Fruit fly (Drosophila melanogaster) whole organism, embryonic: ENCODE results near the gene dlp.

Experiments used
- Ada2b ChIP-seq: fragments of 200-800 bp; sonication (Bioruptor generic); IDR thresholded peaks from 2 replicates; pipeline ENCODE4 v1.3.6; 2022; ENCODE audit warnings: missing biosample characterization, missing genetic modification characterization
- B-H1 ChIP-seq: fragments of 200-800 bp; sonication (Bioruptor generic); IDR thresholded peaks from 3 replicates; pipeline ENCODE4 v1.3.6; 2022; ENCODE audit warnings: missing biosample characterization, missing genetic modification characterization
- CG10147 ChIP-seq: fragments of 200-800 bp; sonication (Bioruptor generic); optimal IDR thresholded peaks from 2 replicates; lab custom pipeline; 2019; ENCODE audit warnings: missing biosample characterization, mild to moderate bottlenecking, missing genetic modification characterization, moderate library complexity
- CG11560 ChIP-seq: fragments of 200-800 bp; sonication (Bioruptor generic); IDR thresholded peaks from 3 replicates; pipeline ENCODE4 v1.3.6; 2022; ENCODE audit warnings: missing biosample characterization, missing genetic modification characterization
- CG12744 ChIP-seq: fragments of 200-800 bp; sonication (Bioruptor generic); optimal IDR thresholded peaks from 2 replicates; lab custom pipeline; 2016; ENCODE audit warnings: missing biosample characterization, missing genetic modification characterization
- CG12769 ChIP-seq: fragments of 200-800 bp; sonication (Bioruptor generic); optimal IDR thresholded peaks from 2 replicates; lab custom pipeline; 2019; ENCODE audit warnings: missing biosample characterization, mild to moderate bottlenecking, missing genetic modification characterization, moderate library complexity
- CG12942 ChIP-seq: fragments of 200-800 bp; sonication (Bioruptor generic); optimal IDR thresholded peaks from 3 replicates; lab custom pipeline; 2016; ENCODE audit warnings: missing biosample characterization, missing genetic modification characterization
- CG13894 ChIP-seq: fragments of 200-800 bp; sonication (Bioruptor generic); optimal IDR thresholded peaks from 3 replicates; lab custom pipeline; 2018; ENCODE audit warnings: missing biosample characterization, mild to moderate bottlenecking, missing genetic modification characterization, moderate library complexity
- CG14050 ChIP-seq: fragments of 200-800 bp; sonication (Bioruptor generic); IDR thresholded peaks from 3 replicates; pipeline ENCODE4 v1.3.6; 2022; ENCODE audit warnings: missing biosample characterization, missing genetic modification characterization
- CG14441 ChIP-seq: fragments of 200-800 bp; sonication (Bioruptor generic); IDR thresholded peaks from 2 replicates; pipeline ENCODE4 v1.3.6; 2022; ENCODE audit warnings: missing biosample characterization, missing genetic modification characterization
- CG15011 ChIP-seq: fragments of 200-800 bp; sonication (Bioruptor generic); optimal IDR thresholded peaks from 3 replicates; lab custom pipeline; 2018; ENCODE audit warnings: missing biosample characterization, mild to moderate bottlenecking, missing genetic modification characterization
- CG17359 ChIP-seq: fragments of 200-800 bp; sonication (Bioruptor generic); optimal IDR thresholded peaks from 3 replicates; lab custom pipeline; 2018; ENCODE audit warnings: missing biosample characterization, mild to moderate bottlenecking, missing genetic modification characterization, moderate library complexity
- CG17612 ChIP-seq: fragments of 200-800 bp; sonication (Bioruptor generic); IDR thresholded peaks from 2 replicates; pipeline ENCODE4 v1.3.6; 2022; ENCODE audit warnings: missing biosample characterization, missing genetic modification characterization
- CG17802 ChIP-seq: fragments of 200-800 bp; sonication (Bioruptor generic); optimal IDR thresholded peaks from 2 replicates; lab custom pipeline; 2018; ENCODE audit warnings: missing biosample characterization, mild to moderate bottlenecking, missing genetic modification characterization, moderate library complexity
- CG31365 ChIP-seq: fragments of 200-800 bp; sonication (Bioruptor generic); optimal IDR thresholded peaks from 2 replicates; lab custom pipeline; 2018; ENCODE audit warnings: missing biosample characterization, mild to moderate bottlenecking, missing genetic modification characterization
- CG32532 ChIP-seq: fragments of 200-800 bp; sonication (Bioruptor generic); IDR thresholded peaks from 2 replicates; pipeline ENCODE4 v1.3.6; 2022; ENCODE audit warnings: missing biosample characterization, missing genetic modification characterization
- CG4424 ChIP-seq: fragments of 200-800 bp; sonication (Bioruptor generic); optimal IDR thresholded peaks from 3 replicates; lab custom pipeline; 2016; ENCODE audit warnings: missing biosample characterization, missing genetic modification characterization
- CG4707 ChIP-seq: fragments of 200-800 bp; sonication (Bioruptor generic); optimal IDR thresholded peaks from 2 replicates; lab custom pipeline; 2018; ENCODE audit warnings: missing biosample characterization, mild to moderate bottlenecking, missing genetic modification characterization, moderate library complexity
- CG6654 ChIP-seq: fragments of 200-800 bp; sonication (Bioruptor generic); optimal IDR thresholded peaks from 2 replicates; lab custom pipeline; 2017; ENCODE audit warnings: missing biosample characterization, mild to moderate bottlenecking, missing genetic modification characterization
- CG8765 ChIP-seq: fragments of 200-800 bp; sonication (Bioruptor generic); IDR thresholded peaks from 2 replicates; pipeline ENCODE4 v1.3.6; 2022; ENCODE audit warnings: missing biosample characterization, missing genetic modification characterization
- CG9797 ChIP-seq: fragments of 200-800 bp; sonication (Bioruptor generic); optimal IDR thresholded peaks from 3 replicates; lab custom pipeline; 2018; ENCODE audit warnings: missing biosample characterization, mild to moderate bottlenecking, missing genetic modification characterization
- Chrac-16 ChIP-seq: fragments of 200-800 bp; sonication (Bioruptor generic); optimal IDR thresholded peaks from 3 replicates; lab custom pipeline; 2016; ENCODE audit warnings: missing biosample characterization, missing genetic modification characterization
- CrebB ChIP-seq: fragments of 200-800 bp; sonication (Bioruptor generic); optimal IDR thresholded peaks from 3 replicates; lab custom pipeline; 2018; ENCODE audit warnings: missing biosample characterization, mild to moderate bottlenecking, missing genetic modification characterization
- H15 ChIP-seq: fragments of 200-800 bp; sonication (Bioruptor generic); IDR thresholded peaks from 3 replicates; pipeline ENCODE4 v1.3.6; 2022; ENCODE audit warnings: missing biosample characterization, missing genetic modification characterization
- NC2α ChIP-seq: fragments of 200-800 bp; sonication (Bioruptor generic); optimal IDR thresholded peaks from 2 replicates; lab custom pipeline; 2016; ENCODE audit warnings: missing biosample characterization, missing genetic modification characterization
- Six4 ChIP-seq: fragments of 200-800 bp; sonication (Bioruptor generic); optimal IDR thresholded peaks from 2 replicates; lab custom pipeline; 2016; ENCODE audit warnings: missing biosample characterization, missing genetic modification characterization
- Sry-β ChIP-seq: fragments of 200-800 bp; sonication (Bioruptor generic); optimal IDR thresholded peaks from 2 replicates; lab custom pipeline; 2018; ENCODE audit warnings: missing biosample characterization, mild to moderate bottlenecking, missing genetic modification characterization, moderate library complexity
- Taf1 ChIP-seq: fragments of 200-800 bp; sonication (Bioruptor generic); IDR thresholded peaks from 2 replicates; pipeline ENCODE4 v1.3.6; 2022; ENCODE audit warnings: missing biosample characterization, missing genetic modification characterization
- Usf ChIP-seq: fragments of 200-800 bp; sonication (Bioruptor generic); optimal IDR thresholded peaks from 2 replicates; lab custom pipeline; 2017; ENCODE audit warnings: missing genotype, missing biosample characterization, missing genetic modification characterization
- bbx ChIP-seq: fragments of 200-800 bp; sonication (Bioruptor generic); IDR thresholded peaks from 2 replicates; pipeline ENCODE4 v1.3.6; 2022; ENCODE audit warnings: missing biosample characterization, missing genetic modification characterization; ENCODE audit not compliant: partially characterized antibody
- bsh ChIP-seq, 2 experiments: fragments of 200-800 bp; sonication (Bioruptor generic); optimal IDR thresholded peaks; 2 replicates each; lab custom pipeline; 2017 to 2018; ENCODE audit warnings: mild to moderate bottlenecking in 2 of 2, missing biosample characterization in 2 of 2, missing genetic modification characterization in 2 of 2, moderate library complexity in 1 of 2
- caup ChIP-seq: fragments of 200-800 bp; sonication (Bioruptor generic); optimal IDR thresholded peaks from 3 replicates; lab custom pipeline; 2017; ENCODE audit warnings: missing biosample characterization, mild to moderate bottlenecking, missing genetic modification characterization, moderate library complexity; ENCODE audit not compliant: severe bottlenecking
- dmrt99B ChIP-seq: fragments of 200-800 bp; sonication (Bioruptor generic); optimal IDR thresholded peaks from 2 replicates; lab custom pipeline; 2018; ENCODE audit warnings: missing biosample characterization, mild to moderate bottlenecking, missing genetic modification characterization, moderate library complexity
- eyg ChIP-seq: fragments of 200-800 bp; sonication (Bioruptor generic); optimal IDR thresholded peaks from 3 replicates; lab custom pipeline; 2016; ENCODE audit warnings: missing biosample characterization, missing genetic modification characterization
- fd3F ChIP-seq: fragments of 200-800 bp; sonication (Bioruptor generic); optimal IDR thresholded peaks from 2 replicates; lab custom pipeline; 2018; ENCODE audit warnings: missing biosample characterization, mild to moderate bottlenecking, missing genetic modification characterization, moderate library complexity
- ftz-f1 ChIP-seq: fragments of 200-800 bp; sonication (Bioruptor generic); optimal IDR thresholded peaks from 2 replicates; lab custom pipeline; 2016; ENCODE audit warnings: missing biosample characterization, missing genetic modification characterization
- lola ChIP-seq, 3 experiments: fragments of >200 bp in 2 of 3; fragments of 200-800 bp in 1 of 3; sonication (Bioruptor generic) in 1 of 3; optimal IDR thresholded peaks; 2 replicates each; lab custom pipeline; 2017 to 2019; ENCODE audit warnings: missing biosample characterization in 3 of 3, missing genetic modification characterization in 3 of 3, mild to moderate bottlenecking in 1 of 3, moderate library complexity in 1 of 3
- nerfin-1 ChIP-seq: fragments of 200-800 bp; sonication (Bioruptor generic); optimal IDR thresholded peaks from 3 replicates; lab custom pipeline; 2019; ENCODE audit warnings: missing biosample characterization, mild to moderate bottlenecking, missing genetic modification characterization, moderate library complexity
- nom ChIP-seq: fragments of 200-800 bp; sonication (Bioruptor generic); optimal IDR thresholded peaks from 2 replicates; lab custom pipeline; 2017; ENCODE audit warnings: missing biosample characterization, missing genetic modification characterization, mild to moderate bottlenecking, moderate library complexity, missing genetic modification reagents
- onecut ChIP-seq: fragments of 200-800 bp; sonication (Bioruptor generic); IDR thresholded peaks from 2 replicates; pipeline ENCODE4 v1.3.6; 2022; ENCODE audit warnings: missing biosample characterization, missing genetic modification characterization
- peb ChIP-seq: fragments of 200-800 bp; sonication (Bioruptor generic); IDR thresholded peaks from 2 replicates; pipeline ENCODE4 v1.3.6; 2022; ENCODE audit warnings: missing biosample characterization, missing genetic modification characterization
- rib ChIP-seq: fragments of 200-800 bp; sonication (Bioruptor generic); IDR thresholded peaks from 2 replicates; pipeline ENCODE4 v1.3.6; 2022; ENCODE audit warnings: missing biosample characterization, missing genetic modification characterization
- ro ChIP-seq: fragments of 200-800 bp; sonication (Bioruptor generic); IDR thresholded peaks from 2 replicates; pipeline ENCODE4 v1.3.6; 2022; ENCODE audit warnings: missing biosample characterization, missing genetic modification characterization
- schlank ChIP-seq: fragments of 200-800 bp; sonication (Bioruptor generic); optimal IDR thresholded peaks from 2 replicates; lab custom pipeline; 2018; ENCODE audit warnings: missing biosample characterization, mild to moderate bottlenecking, missing genetic modification characterization
- sr ChIP-seq: fragments of 200-800 bp; sonication (Bioruptor generic); IDR thresholded peaks from 3 replicates; pipeline ENCODE4 v1.3.6; 2022; ENCODE audit warnings: missing biosample characterization, missing genetic modification characterization
- stwl ChIP-seq: fragments of 200-800 bp; sonication (Bioruptor generic); optimal IDR thresholded peaks from 3 replicates; lab custom pipeline; 2018; ENCODE audit warnings: missing biosample characterization, mild to moderate bottlenecking, missing genetic modification characterization, moderate library complexity
- tap ChIP-seq: fragments of 200-800 bp; optimal IDR thresholded peaks from 3 replicates; lab custom pipeline; 2019; ENCODE audit warnings: missing biosample characterization, mild to moderate bottlenecking, missing genetic modification characterization, moderate library complexity
- yki ChIP-seq: fragments of >200 bp; optimal IDR thresholded peaks from 3 replicates; lab custom pipeline; 2018
- zfh1 ChIP-seq: fragments of 200-800 bp; sonication (Bioruptor generic); IDR thresholded peaks from 3 replicates; pipeline ENCODE4 v1.3.6; 2022; ENCODE audit warnings: missing biosample characterization, missing genetic modification characterization

The dlp gene

dm6 chr3L:14661567-14662258 lies 29.3 kb downstream of the dlp start (continued):
- TF ChIP-seq CG32532 (peak; percentile 75), CG10147 (GFP tag; lab: Kevin White, UChicago) (peak; percentile 72), nom (GFP tag; lab: Kevin White, UChicago) (no peak), CrebB (tag; lab: Kevin White, UChicago) (peak; percentile 77), Taf1 (GFP tag; lab: Robert Waterston, UW) (peak; percentile 51; the same call in 1 of the 2 replicates), fd3F (GFP tag; lab: Kevin White, UChicago) (peak; percentile 71), CG4707 (GFP tag; lab: Kevin White, UChicago) (peak; percentile 26), stwl (tag; lab: Kevin White, UChicago) (no peak), ro (GFP tag; lab: Robert Waterston, UW) (peak; percentile 73), CG14441 (GFP tag; lab: Robert Waterston, UW) (peak; percentile 87), CG6654 (GFP tag; lab: Kevin White, UChicago) (no peak), Chrac-16 (peak; percentile 60), sr (GFP tag; lab: Robert Waterston, UW) (peak; percentile 68; the same call in 2 of the 3 replicates), CG17612 (GFP tag; lab: Robert Waterston, UW) (0 out of 2 replicates have a peak, but pooled peaks have one; percentile 16), yki (lab: Kevin White, UChicago) (no peak), zfh1 (GFP tag; lab: Robert Waterston, UW) (peak; percentile 90), rib (peak; percentile 66; the same call in 1 of the 2 replicates), Sry-β (GFP tag; lab: Kevin White, UChicago) (no peak), dmrt99B (tag; lab: Kevin White, UChicago) (peak; percentile 83), bbx (GFP tag; lab: Robert Waterston, UW) (no peak), CG8765 (GFP tag; lab: Robert Waterston, UW) (0 out of 2 replicates have a peak, but pooled peaks have one; percentile 33), CG11560 (tag; lab: Robert Waterston, UW) (peak; percentile 56; the same call in 1 of the 3 replicates), ftz-f1 (no peak), tap (tag; lab: Kevin White, UChicago) (peak; percentile 12), H15 (peak; percentile 81), CG9797 (GFP tag; lab: Kevin White, UChicago) (no peak), caup (GFP tag; lab: Kevin White, UChicago) (peak; percentile 76), CG31365 (peak; percentile 46), eyg (GFP tag; lab: Kevin White, UChicago) (peak; percentile 73), lola (GFP tag; optimal IDR thresholded peaks at IDR 0.05; lab: Kevin White, UChicago) (peak in 1 of 3 experiments; percentile 70), CG12942 (peak; percentile 58), Usf (GFP tag; lab: Kevin White, UChicago) (peak; percentile 19), CG12744 (GFP tag; lab: Kevin White, UChicago) (peak; percentile 69), CG14050 (peak; percentile 62), schlank (tag; lab: Kevin White, UChicago) (peak; percentile 37), CG15011 (GFP tag; lab: Kevin White, UChicago) (peak; percentile 50), CG17802 (tag; lab: Kevin White, UChicago) (peak; percentile 15), CG17359 (peak; percentile 89), CG13894 (tag; lab: Kevin White, UChicago) (peak; percentile 82), nerfin-1 (tag; lab: Kevin White, UChicago) (peak; percentile 79), B-H1 (GFP tag; lab: Robert Waterston, UW) (peak; percentile 67), CG12769 (tag; lab: Kevin White, UChicago) (peak; percentile 78), onecut (GFP tag; lab: Robert Waterston, UW) (peak; percentile 75), CG4424 (peak; percentile 74), Six4 (GFP tag; lab: Kevin White, UChicago) (peak; percentile 77), Ada2b (GFP tag; lab: Robert Waterston, UW) (peak; percentile 64), bsh (GFP tag; optimal IDR thresholded peaks at IDR 0.05; lab: Kevin White, UChicago) (peak in 1 of 2 experiments; percentile 88), peb (GFP tag; lab: Robert Waterston, UW) (peak; percentile 74; the same call in 1 of the 2 replicates), NC2α (GFP tag; lab: Kevin White, UChicago) (peak; percentile 73)
